Fruit fly (Drosophila melanogaster) whole organism, embryonic: ENCODE results near the gene CG32147.

Experiments
- Blimp-1 ChIP-seq: fragments of 200-800 bp; sonication (Bioruptor generic); optimal IDR thresholded peaks from 3 replicates; lab custom pipeline; 2018; ENCODE audit warnings: missing biosample characterization, missing genetic modification characterization, mild to moderate bottlenecking, moderate library complexity, missing genetic modification reagents
- CG13123 ChIP-seq: fragments of 200-800 bp; sonication (Bioruptor generic); optimal IDR thresholded peaks from 2 replicates; lab custom pipeline; 2016; ENCODE audit warnings: missing biosample characterization, missing genetic modification characterization
- CG13287 ChIP-seq: fragments of 200-800 bp; sonication (Bioruptor generic); IDR thresholded peaks from 2 replicates; pipeline ENCODE4 v1.3.6; 2022; ENCODE audit warnings: missing biosample characterization, missing genetic modification characterization; ENCODE audit not compliant: partially characterized antibody
- CG13624 ChIP-seq: fragments of 200-800 bp; sonication (Bioruptor generic); optimal IDR thresholded peaks from 2 replicates; lab custom pipeline; 2016; ENCODE audit warnings: missing biosample characterization, missing genetic modification characterization
- CG15011 ChIP-seq: fragments of 200-800 bp; sonication (Bioruptor generic); optimal IDR thresholded peaks from 3 replicates; lab custom pipeline; 2018; ENCODE audit warnings: missing biosample characterization, mild to moderate bottlenecking, missing genetic modification characterization
- CG15479 ChIP-seq: fragments of 200-800 bp; sonication (Bioruptor generic); optimal IDR thresholded peaks from 3 replicates; lab custom pipeline; 2019; ENCODE audit warnings: missing biosample characterization, mild to moderate bottlenecking, missing genetic modification characterization, moderate library complexity
- CG17802 ChIP-seq: fragments of 200-800 bp; sonication (Bioruptor generic); optimal IDR thresholded peaks from 2 replicates; lab custom pipeline; 2018; ENCODE audit warnings: missing biosample characterization, mild to moderate bottlenecking, missing genetic modification characterization, moderate library complexity
- CG17912 ChIP-seq: fragments of 200-800 bp; sonication (Bioruptor generic); optimal IDR thresholded peaks from 2 replicates; lab custom pipeline; 2018; ENCODE audit warnings: missing biosample characterization, mild to moderate bottlenecking, missing genetic modification characterization
- CG31365 ChIP-seq: fragments of 200-800 bp; sonication (Bioruptor generic); optimal IDR thresholded peaks from 2 replicates; lab custom pipeline; 2018; ENCODE audit warnings: missing biosample characterization, mild to moderate bottlenecking, missing genetic modification characterization
- CG32532 ChIP-seq: fragments of 200-800 bp; sonication (Bioruptor generic); IDR thresholded peaks from 2 replicates; pipeline ENCODE4 v1.3.6; 2022; ENCODE audit warnings: missing biosample characterization, missing genetic modification characterization
- CG3838 ChIP-seq: fragments of 200-800 bp; sonication (Bioruptor generic); optimal IDR thresholded peaks from 3 replicates; lab custom pipeline; 2016; ENCODE audit warnings: missing biosample characterization, missing genetic modification characterization
- CG4617 ChIP-seq: fragments of 200-800 bp; sonication (Bioruptor generic); optimal IDR thresholded peaks from 3 replicates; lab custom pipeline; 2016; ENCODE audit warnings: missing biosample characterization, missing genetic modification characterization, borderline replicate concordance
- CG5180 ChIP-seq: fragments of 200-800 bp; sonication (Bioruptor generic); optimal IDR thresholded peaks from 3 replicates; lab custom pipeline; 2017; ENCODE audit warnings: missing biosample characterization, missing genetic modification characterization, mild to moderate bottlenecking, moderate library complexity, missing genetic modification reagents
- CG6689 ChIP-seq: fragments of 200-800 bp; sonication (Bioruptor generic); IDR thresholded peaks from 2 replicates; pipeline ENCODE4 v1.3.6; 2022; ENCODE audit warnings: missing biosample characterization, missing genetic modification characterization
- CG6854 ChIP-seq: fragments of 200-800 bp; sonication (Bioruptor generic); optimal IDR thresholded peaks from 3 replicates; lab custom pipeline; 2017; ENCODE audit warnings: missing biosample characterization, mild to moderate bottlenecking, missing genetic modification characterization
- CG9215 ChIP-seq: fragments of 200-800 bp; sonication (Bioruptor generic); IDR thresholded peaks from 2 replicates; pipeline ENCODE4 v1.3.6; 2022; ENCODE audit warnings: missing biosample characterization, missing genetic modification characterization
- Dbx ChIP-seq: fragments of 200-800 bp; sonication (Bioruptor generic); IDR thresholded peaks from 3 replicates; pipeline ENCODE4 v1.3.6; 2022; ENCODE audit warnings: missing biosample characterization, missing genetic modification characterization
- ERR ChIP-seq: fragments of 200-800 bp; sonication (Bioruptor generic); optimal IDR thresholded peaks from 2 replicates; lab custom pipeline; 2016; ENCODE audit warnings: missing biosample characterization, missing genetic modification characterization
- H15 ChIP-seq: fragments of 200-800 bp; sonication (Bioruptor generic); IDR thresholded peaks from 3 replicates; pipeline ENCODE4 v1.3.6; 2022; ENCODE audit warnings: missing biosample characterization, missing genetic modification characterization
- HLH3B ChIP-seq: fragments of 200-800 bp; sonication (Bioruptor generic); IDR thresholded peaks from 2 replicates; pipeline ENCODE4 v1.3.6; 2022; ENCODE audit warnings: missing biosample characterization, missing genetic modification characterization
- HLHmδ ChIP-seq: fragments of 200-800 bp; sonication (Bioruptor generic); optimal IDR thresholded peaks from 2 replicates; lab custom pipeline; 2018; ENCODE audit warnings: missing biosample characterization, mild to moderate bottlenecking, missing genetic modification characterization, moderate library complexity
- HmgD ChIP-seq: fragments of 200-800 bp; sonication (Bioruptor generic); optimal IDR thresholded peaks from 3 replicates; lab custom pipeline; 2016; ENCODE audit warnings: missing biosample characterization, missing genetic modification characterization
- Hmx ChIP-seq: fragments of 200-800 bp; sonication (Bioruptor generic); optimal IDR thresholded peaks from 2 replicates; lab custom pipeline; 2016; ENCODE audit warnings: missing biosample characterization, missing genetic modification characterization
- Jarid2 ChIP-seq: fragments of 200-800 bp; sonication (Bioruptor generic); optimal IDR thresholded peaks from 3 replicates; lab custom pipeline; 2017; ENCODE audit warnings: mild to moderate bottlenecking, missing biosample characterization, missing genetic modification reagents, missing genetic modification characterization
- Nf-YA ChIP-seq: fragments of 200-800 bp; sonication (Bioruptor generic); IDR thresholded peaks from 2 replicates; pipeline ENCODE4 v1.3.6; 2022; ENCODE audit warnings: missing biosample characterization, missing genetic modification characterization
- Opbp ChIP-seq: fragments of 200-800 bp; sonication (Bioruptor generic); IDR thresholded peaks from 3 replicates; pipeline ENCODE4 v1.3.6; 2022; ENCODE audit warnings: missing biosample characterization, missing genetic modification characterization; ENCODE audit not compliant: partially characterized antibody
- Scr ChIP-seq: fragments of 200-800 bp; sonication (Bioruptor generic); IDR thresholded peaks from 2 replicates; pipeline ENCODE4 v1.3.6; 2022; ENCODE audit warnings: missing biosample characterization, missing genetic modification characterization; ENCODE audit not compliant: partially characterized antibody
- Sry-β ChIP-seq: fragments of 200-800 bp; sonication (Bioruptor generic); optimal IDR thresholded peaks from 2 replicates; lab custom pipeline; 2018; ENCODE audit warnings: missing biosample characterization, mild to moderate bottlenecking, missing genetic modification characterization, moderate library complexity
- Taf1 ChIP-seq: fragments of 200-800 bp; sonication (Bioruptor generic); IDR thresholded peaks from 2 replicates; pipeline ENCODE4 v1.3.6; 2022; ENCODE audit warnings: missing biosample characterization, missing genetic modification characterization
- bab2 ChIP-seq: fragments of 200-800 bp; sonication (Bioruptor generic); optimal IDR thresholded peaks from 2 replicates; lab custom pipeline; 2016; ENCODE audit warnings: missing biosample characterization, missing genetic modification characterization
- bbx ChIP-seq: fragments of 200-800 bp; sonication (Bioruptor generic); IDR thresholded peaks from 2 replicates; pipeline ENCODE4 v1.3.6; 2022; ENCODE audit warnings: missing biosample characterization, missing genetic modification characterization; ENCODE audit not compliant: partially characterized antibody
- ci ChIP-seq: fragments of 200-800 bp; sonication (Bioruptor generic); IDR thresholded peaks from 3 replicates; pipeline ENCODE4 v1.3.6; 2022; ENCODE audit warnings: missing biosample characterization, missing genetic modification characterization
- esg ChIP-seq: fragments of 200-800 bp; sonication (Bioruptor generic); conservative IDR thresholded peaks from 2 replicates; pipeline ENCODE4 v1.3.6; 2022; ENCODE audit warnings: missing biosample characterization, missing genetic modification characterization
- ewg ChIP-seq: fragments of 200-800 bp; sonication (Bioruptor generic); optimal IDR thresholded peaks from 3 replicates; lab custom pipeline; 2017; ENCODE audit warnings: mild to moderate bottlenecking, missing biosample characterization, missing genetic modification reagents, missing genetic modification characterization
- fd64A ChIP-seq: fragments of 200-800 bp; sonication (Bioruptor generic); optimal IDR thresholded peaks from 3 replicates; lab custom pipeline; 2018; ENCODE audit warnings: missing biosample characterization, mild to moderate bottlenecking, missing genetic modification characterization
- ftz-f1 ChIP-seq: fragments of 200-800 bp; sonication (Bioruptor generic); optimal IDR thresholded peaks from 2 replicates; lab custom pipeline; 2016; ENCODE audit warnings: missing biosample characterization, missing genetic modification characterization
- fu2 ChIP-seq: fragments of 200-800 bp; sonication (Bioruptor generic); optimal IDR thresholded peaks from 2 replicates; lab custom pipeline; 2016; ENCODE audit warnings: missing biosample characterization, missing genetic modification characterization
- insv ChIP-seq, 2 experiments: fragments of 200-800 bp; sonication (Bioruptor generic); optimal IDR thresholded peaks; 3 replicates each; lab custom pipeline; 2016 to 2018; ENCODE audit warnings: missing biosample characterization in 2 of 2, missing genetic modification characterization in 2 of 2
- jing ChIP-seq: fragments of 200-800 bp; sonication (Bioruptor generic); optimal IDR thresholded peaks from 2 replicates; lab custom pipeline; 2018; ENCODE audit warnings: missing biosample characterization, mild to moderate bottlenecking, missing genetic modification characterization
- lab ChIP-seq: fragments of 200-800 bp; sonication (Bioruptor generic); optimal IDR thresholded peaks from 3 replicates; lab custom pipeline; 2017; ENCODE audit warnings: missing biosample characterization, missing genetic modification characterization, mild to moderate bottlenecking, moderate library complexity, missing genetic modification reagents
- onecut ChIP-seq: fragments of 200-800 bp; sonication (Bioruptor generic); IDR thresholded peaks from 2 replicates; pipeline ENCODE4 v1.3.6; 2022; ENCODE audit warnings: missing biosample characterization, missing genetic modification characterization
- pfk ChIP-seq: fragments of 200-800 bp; sonication (Bioruptor generic); optimal IDR thresholded peaks from 2 replicates; lab custom pipeline; 2018; ENCODE audit warnings: missing biosample characterization, mild to moderate bottlenecking, missing genetic modification characterization, moderate library complexity
- pnt ChIP-seq: fragments of 200-800 bp; sonication (Bioruptor generic); optimal IDR thresholded peaks from 3 replicates; lab custom pipeline; 2016; ENCODE audit warnings: missing biosample characterization, missing genetic modification characterization
- pum ChIP-seq: fragments of 200-800 bp; sonication (Bioruptor generic); optimal IDR thresholded peaks from 2 replicates; lab custom pipeline; 2016; ENCODE audit warnings: missing biosample characterization, missing genetic modification characterization
- schlank ChIP-seq: fragments of 200-800 bp; sonication (Bioruptor generic); optimal IDR thresholded peaks from 2 replicates; lab custom pipeline; 2018; ENCODE audit warnings: missing biosample characterization, mild to moderate bottlenecking, missing genetic modification characterization
- sisA ChIP-seq: fragments of 200-800 bp; sonication (Bioruptor generic); IDR thresholded peaks from 2 replicates; pipeline ENCODE4 v1.3.6; 2022; ENCODE audit warnings: missing biosample characterization, missing genetic modification characterization
- ttk ChIP-seq: fragments of 200-800 bp; sonication (Bioruptor generic); IDR thresholded peaks from 2 replicates; pipeline ENCODE4 v2.1.2; 2022; ENCODE audit warnings: missing biosample characterization, missing genetic modification characterization
- unpg ChIP-seq: fragments of 200-800 bp; sonication (Bioruptor generic); optimal IDR thresholded peaks from 3 replicates; lab custom pipeline; 2018; ENCODE audit warnings: missing biosample characterization, mild to moderate bottlenecking, missing genetic modification characterization, moderate library complexity
- zen2 ChIP-seq: fragments of 200-800 bp; sonication (Bioruptor generic); IDR thresholded peaks from 3 replicates; pipeline ENCODE4 v1.3.6; 2022; ENCODE audit warnings: missing biosample characterization, missing genetic modification characterization; ENCODE audit not compliant: partially characterized antibody
- zfh1 ChIP-seq: fragments of 200-800 bp; sonication (Bioruptor generic); IDR thresholded peaks from 3 replicates; pipeline ENCODE4 v1.3.6; 2022; ENCODE audit warnings: missing biosample characterization, missing genetic modification characterization

Gene CG32147

DNA sequence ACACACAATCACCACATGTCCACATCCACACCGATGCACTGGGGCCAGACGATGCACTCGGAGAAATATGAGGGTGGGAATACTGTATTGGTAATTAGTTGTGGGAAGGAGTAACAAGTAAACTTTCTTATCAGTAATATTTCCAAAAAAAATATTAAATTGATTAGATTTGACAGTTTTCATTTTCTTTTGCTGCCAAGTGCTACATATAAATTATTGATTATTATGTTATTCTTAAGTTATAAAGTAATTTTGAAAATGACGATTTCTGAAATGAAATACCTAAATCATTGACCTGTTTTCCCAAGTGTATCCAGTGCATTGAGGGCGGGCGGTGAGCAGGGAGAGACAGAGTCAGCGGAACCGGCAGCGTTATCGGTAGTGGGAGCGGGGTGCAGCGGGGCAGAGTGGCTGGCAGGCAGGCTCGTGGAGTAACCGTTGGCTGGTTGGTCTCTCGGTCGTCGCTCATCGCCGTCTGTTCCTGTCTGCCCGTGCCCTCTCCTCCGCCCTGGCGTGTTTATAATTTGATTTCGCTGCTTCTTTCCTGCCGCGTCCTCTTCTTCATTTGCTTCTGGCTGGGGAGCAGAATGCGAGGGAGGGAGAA lies 36.0 kb downstream of the CG32147 start (continued):
- TF ChIP-seq CG5180 (no peak), HLHmδ (GFP tag; lab: Kevin White, UChicago) (no peak), CG4617 (no peak), CG17802 (tag; lab: Kevin White, UChicago) (no peak), esg (GFP tag; lab: Robert Waterston, UW) (peak; percentile 43), Dbx (no peak), unpg (peak; percentile 54), CG13624 (GFP tag; lab: Kevin White, UChicago) (no peak), Jarid2 (GFP tag; lab: Kevin White, UChicago) (no peak), zen2 (no peak), Blimp-1 (GFP tag; lab: Kevin White, UChicago) (peak; percentile 65), pnt (peak; percentile 8), CG13287 (GFP tag; lab: Robert Waterston, UW) (no peak), bbx (GFP tag; lab: Robert Waterston, UW) (no peak), sisA (GFP tag; lab: Robert Waterston, UW) (peak; percentile 41; the same call in 1 of the 2 replicates), Sry-β (GFP tag; lab: Kevin White, UChicago) (no peak), onecut (GFP tag; lab: Robert Waterston, UW) (peak; percentile 27; the same call in 1 of the 2 replicates), CG17912 (no peak), ewg (GFP tag; lab: Kevin White, UChicago) (peak; percentile 44), CG32532 (GFP tag; lab: Robert Waterston, UW) (0 out of 2 replicates have a peak, but pooled peaks have one; percentile 20), pfk (no peak), Nf-YA (GFP tag; lab: Robert Waterston, UW) (no peak), pum (GFP tag; lab: Kevin White, UChicago) (no peak), ci (GFP tag; lab: Robert Waterston, UW) (peak; percentile 36; the same call in 1 of the 3 replicates), HLH3B (GFP tag; lab: Robert Waterston, UW) (peak; percentile 28; the same call in 1 of the 2 replicates), CG9215 (GFP tag; lab: Robert Waterston, UW) (0 out of 2 replicates have a peak, but pooled peaks have one; percentile 26), ERR (GFP tag; lab: Kevin White, UChicago) (no peak), lab (GFP tag; lab: Kevin White, UChicago) (no peak), Opbp (GFP tag; lab: Robert Waterston, UW) (no peak), ftz-f1 (GFP tag; lab: Kevin White, UChicago) (no peak), CG15011 (no peak), Hmx (GFP tag; lab: Kevin White, UChicago) (no peak), CG31365 (tag; lab: Kevin White, UChicago) (no peak), insv (GFP tag; optimal IDR thresholded peaks at IDR 0.05; lab: Kevin White, UChicago) (no peak), schlank (no peak), HmgD (GFP tag; lab: Kevin White, UChicago) (no peak), CG15479 (no peak), H15 (no peak), Taf1 (no peak), fd64A (GFP tag; lab: Kevin White, UChicago) (no peak), jing (GFP tag; lab: Kevin White, UChicago) (no peak), CG3838 (GFP tag; lab: Kevin White, UChicago) (no peak), ttk (no peak), zfh1 (no peak), bab2 (GFP tag; lab: Kevin White, UChicago) (peak; percentile 37), CG6689 (GFP tag; lab: Robert Waterston, UW) (peak; percentile 31; the same call in 1 of the 2 replicates), Scr (GFP tag; lab: Robert Waterston, UW) (no peak), CG6854 (GFP tag; lab: Kevin White, UChicago) (no peak), fu2 (no peak), CG13123 (no peak)
